Fruit fly (Drosophila melanogaster) whole organism, prepupa: ENCODE measurements around the gene Gr97a.

Source experiments
- CG11762 ChIP-seq: fragments of 200-800 bp; sonication (Bioruptor generic); optimal IDR thresholded peaks from 3 replicates; lab custom pipeline; 2016; ENCODE audit warnings: missing biosample characterization, missing genetic modification characterization; ENCODE audit not compliant: insufficient read depth
- CG15336 ChIP-seq: fragments of 200-800 bp; sonication (Bioruptor generic); IDR thresholded peaks from 2 replicates; pipeline ENCODE4 v1.3.6; 2022; ENCODE audit warnings: missing biosample characterization, missing genetic modification characterization
- CG6792 ChIP-seq: fragments of 200-800 bp; sonication (Bioruptor generic); optimal IDR thresholded peaks from 3 replicates; lab custom pipeline; 2016; ENCODE audit warnings: missing biosample characterization, missing genetic modification characterization
- CG9139 ChIP-seq: fragments of 200-800 bp; sonication (Bioruptor generic); optimal IDR thresholded peaks from 3 replicates; lab custom pipeline; 2017; ENCODE audit warnings: missing biosample characterization, mild to moderate bottlenecking, missing genetic modification characterization
- Eip93F ChIP-seq: fragments of 200-800 bp; sonication (Bioruptor generic); optimal IDR thresholded peaks from 2 replicates; lab custom pipeline; 2016; ENCODE audit warnings: missing biosample characterization, mild to moderate bottlenecking, missing genetic modification characterization
- Sox14 ChIP-seq: fragments of 200-800 bp; sonication (Bioruptor generic); optimal IDR thresholded peaks from 3 replicates; lab custom pipeline; 2016; ENCODE audit warnings: missing biosample characterization, missing genetic modification characterization
- Sox15 ChIP-seq: fragments of 200-800 bp; sonication (Bioruptor generic); optimal IDR thresholded peaks from 3 replicates; lab custom pipeline; 2016; ENCODE audit warnings: missing biosample characterization, missing genetic modification characterization
- dsx ChIP-seq: fragments of 200-800 bp; optimal IDR thresholded peaks from 3 replicates; lab custom pipeline; 2019; ENCODE audit warnings: missing biosample characterization, mild to moderate bottlenecking, missing genetic modification characterization, moderate library complexity; ENCODE audit not compliant: poor library complexity, severe bottlenecking
- eg ChIP-seq: fragments of 200-800 bp; sonication (Bioruptor generic); IDR thresholded peaks from 3 replicates; pipeline ENCODE4 v1.3.6; 2022; ENCODE audit warnings: missing biosample characterization, missing genetic modification characterization
- fd59A ChIP-seq: fragments of 200-800 bp; sonication (Bioruptor generic); optimal IDR thresholded peaks from 2 replicates; lab custom pipeline; 2017; ENCODE audit warnings: missing biosample characterization, mild to moderate bottlenecking, missing genetic modification characterization, missing genetic modification reagents
- vri ChIP-seq: fragments of 200-800 bp; sonication (Bioruptor generic); optimal IDR thresholded peaks from 3 replicates; lab custom pipeline; 2016; ENCODE audit warnings: missing biosample characterization, mild to moderate bottlenecking, missing genetic modification characterization

DNA sequence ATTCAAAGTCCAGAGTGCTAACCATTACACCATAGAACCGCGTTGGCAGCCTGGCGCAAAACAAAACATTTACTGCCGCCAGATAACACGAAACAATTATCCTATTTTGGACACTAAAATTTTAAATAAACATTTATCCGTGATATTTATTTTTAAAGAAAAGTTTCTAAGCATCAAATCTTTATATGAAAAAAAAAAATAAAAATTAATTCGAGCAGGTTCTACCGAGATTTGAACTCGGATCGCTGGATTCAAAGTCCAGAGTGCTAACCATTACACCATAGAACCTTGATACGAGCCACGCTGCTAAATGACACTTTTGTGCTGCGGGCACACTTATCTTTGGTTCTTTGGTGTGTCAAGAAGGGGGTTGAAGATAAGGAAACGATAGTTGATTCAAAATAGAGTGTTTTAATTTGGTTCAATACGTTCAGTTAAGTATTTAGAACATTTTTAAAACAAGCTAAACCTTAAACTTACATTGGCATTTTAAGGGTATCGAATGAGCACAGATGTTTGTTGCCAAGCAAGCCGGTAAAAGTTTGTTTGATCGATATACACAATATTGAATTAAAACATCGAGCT lies 18.9 kb downstream of the Gr97a start, which contains the start of gene Spag1:
- TF ChIP-seq Eip93F (GFP tag; lab: Kevin White, UChicago) (peak; percentile 70), Sox14 (peak; percentile 2), CG15336 (GFP tag; lab: Robert Waterston, UW) (peak; percentile 52; the same call in 1 of the 2 replicates), vri (no peak), CG11762 (GFP tag; lab: Kevin White, UChicago) (no peak), Sox15 (no peak), dsx (no peak), fd59A (GFP tag; lab: Kevin White, UChicago) (no peak), CG6792 (GFP tag; lab: Kevin White, UChicago) (no peak), eg (GFP tag; lab: Robert Waterston, UW) (no peak), CG9139 (GFP tag; lab: Kevin White, UChicago) (peak; percentile 76)
